Fruit fly (Drosophila melanogaster) whole organism, wandering third instar larva: ENCODE measurements around the gene Ir67c.

Experiments
- CG9705 ChIP-seq: fragments of 200-800 bp; sonication (Bioruptor generic); optimal IDR thresholded peaks from 2 replicates; lab custom pipeline; 2018; ENCODE audit warnings: missing biosample characterization, mild to moderate bottlenecking, missing genetic modification characterization
- Dif ChIP-seq: fragments of 200-275, 200-300 bp; sonication (Bioruptor generic); optimal IDR thresholded peaks from 2 replicates; lab custom pipeline; 2018; ENCODE audit warnings: missing biosample characterization, missing genetic modification characterization; ENCODE audit not compliant: partially characterized antibody
- Hr78 ChIP-seq: fragments of >200 bp; optimal IDR thresholded peaks from 2 replicates; lab custom pipeline; 2017; ENCODE audit warnings: missing biosample characterization, missing genetic modification characterization
- Hr83 ChIP-seq: fragments of 200-300 bp; sonication (Bioruptor generic); optimal IDR thresholded peaks from 2 replicates; lab custom pipeline; 2016; ENCODE audit warnings: missing biosample characterization, mild to moderate bottlenecking, missing genetic modification characterization, moderate library complexity; ENCODE audit not compliant: poor library complexity, severe bottlenecking
- Mio ChIP-seq: sonication (Bioruptor generic); optimal IDR thresholded peaks from 2 replicates; lab custom pipeline; 2016; ENCODE audit warnings: missing biosample characterization, missing genetic modification characterization
- Myc ChIP-seq: fragments of >200 bp; optimal IDR thresholded peaks from 2 replicates; lab custom pipeline; 2017
- N ChIP-seq: fragments of >200 bp; optimal IDR thresholded peaks from 2 replicates; lab custom pipeline; 2018; ENCODE audit warnings: missing biosample characterization, missing external identifiers, missing genetic modification characterization
- Rel ChIP-seq, 2 experiments: fragments of 200-800 bp; sonication (Bioruptor generic) in 1 of 2; optimal IDR thresholded peaks; 2 replicates in 1 of 2; 3 replicates in 1 of 2; lab custom pipeline; 2016 to 2019; ENCODE audit warnings: mild to moderate bottlenecking in 2 of 2, missing biosample characterization in 2 of 2, missing genetic modification characterization in 2 of 2, moderate library complexity in 1 of 2
- brk ChIP-seq: fragments of 200-800 bp; sonication (Bioruptor generic); optimal IDR thresholded peaks from 2 replicates; lab custom pipeline; 2016; ENCODE audit warnings: missing biosample characterization, mild to moderate bottlenecking, missing genetic modification characterization
- dl ChIP-seq, 2 experiments: fragments of 175-275, 200-275 bp in 1 of 2; fragments of 200-275 bp in 1 of 2; sonication (Bioruptor generic); optimal IDR thresholded peaks; lab custom pipeline; 2018; ENCODE audit warnings: mild to moderate bottlenecking in 2 of 2, missing biosample characterization in 2 of 2, missing genetic modification characterization in 2 of 2, moderate library complexity in 2 of 2; ENCODE audit not compliant: partially characterized antibody in 2 of 2, insufficient read depth in 1 of 2
- lola ChIP-seq: fragments of >200 bp; optimal IDR thresholded peaks from 2 replicates; lab custom pipeline; 2017; ENCODE audit warnings: missing biosample characterization, missing genetic modification characterization
- sage ChIP-seq: fragments of 200-800 bp; sonication (Bioruptor generic); optimal IDR thresholded peaks from 2 replicates; lab custom pipeline; 2016; ENCODE audit warnings: missing biosample characterization, mild to moderate bottlenecking, missing genetic modification characterization
- usp ChIP-seq: fragments of >200 bp; optimal IDR thresholded peaks from 2 replicates; lab custom pipeline; 2017; ENCODE audit warnings: missing biosample characterization, missing genetic modification characterization

- no peak for TF ChIP-seq N (GFP tag; lab: Kevin White, UChicago)
- no peak for TF ChIP-seq Dif (GFP tag; lab: Kevin White, UChicago)
- no peak for TF ChIP-seq usp (GFP tag; lab: Kevin White, UChicago)
- no peak for TF ChIP-seq Myc (lab: Kevin White, UChicago)
- no peak for TF ChIP-seq Rel (GFP tag; optimal IDR thresholded peaks at IDR 0.05; lab: Kevin White, UChicago)
- no peak for TF ChIP-seq Rel (tag; optimal IDR thresholded peaks at IDR 0.05; lab: Kevin White, UChicago)
- no peak for TF ChIP-seq lola (GFP tag; lab: Kevin White, UChicago)
- TF ChIP-seq Hr78 (GFP tag; lab: Kevin White, UChicago), result no peak
- TF ChIP-seq CG9705 (GFP tag; lab: Kevin White, UChicago), result no peak
- no peak for TF ChIP-seq sage (GFP tag; lab: Kevin White, UChicago)
- no peak for TF ChIP-seq brk (GFP tag; lab: Kevin White, UChicago)
- no peak for TF ChIP-seq Hr83
- no peak for TF ChIP-seq dl (GFP tag; optimal IDR thresholded peaks at IDR 0.05; lab: Kevin White, UChicago; ENCODE audit: insufficient read depth in 1 of 2, partially characterized antibody in 2 of 2)
- no peak for TF ChIP-seq Mio (GFP tag; lab: Kevin White, UChicago)
These were observed 8.6 kb upstream of the Ir67c start for dm6 chr3L:10442486-10442885.
